Worm (Caenorhabditis elegans) whole organism, late embryonic: ENCODE results near the gene Y62E10A.20.

ENCODE experiments used
- C08G9.2 ChIP-seq: sonication (generic microtip); optimal IDR thresholded peaks from 2 replicates; lab custom pipeline; 2016; ENCODE audit warnings: mild to moderate bottlenecking, missing genetic modification characterization, moderate library complexity, missing compliant biosample characterization
- F13H6.1 ChIP-seq: sonication (generic microtip); optimal IDR thresholded peaks from 2 replicates; lab custom pipeline; 2016; ENCODE audit warnings: missing genetic modification characterization, missing compliant biosample characterization
- K02D7.2 ChIP-seq: sonication (generic microtip); optimal IDR thresholded peaks from 2 replicates; lab custom pipeline; 2017; ENCODE audit warnings: mild to moderate bottlenecking, missing genetic modification characterization, missing compliant biosample characterization
- K09A11.1 ChIP-seq: sonication (generic microtip); optimal IDR thresholded peaks from 2 replicates; lab custom pipeline; 2017; ENCODE audit warnings: antibody characterized with exemption, mild to moderate bottlenecking, missing genetic modification characterization, missing compliant biosample characterization; ENCODE audit not compliant: insufficient read depth
- ceh-14 ChIP-seq: sonication (generic microtip); optimal IDR thresholded peaks from 2 replicates; lab custom pipeline; 2016; ENCODE audit warnings: missing genotype, missing genetic modification characterization, missing compliant biosample characterization
- ceh-19 ChIP-seq: fragments of 200-800 bp; sonication (Bioruptor generic); optimal IDR thresholded peaks from 2 replicates; lab custom pipeline; 2018; ENCODE audit warnings: mild to moderate bottlenecking, missing genetic modification characterization, missing compliant biosample characterization
- ceh-2 ChIP-seq: sonication (generic microtip); optimal IDR thresholded peaks from 2 replicates; lab custom pipeline; 2016; ENCODE audit warnings: missing genotype, missing genetic modification characterization, missing compliant biosample characterization
- ceh-34 ChIP-seq: sonication (generic microtip); optimal IDR thresholded peaks from 2 replicates; lab custom pipeline; 2016; ENCODE audit warnings: mild to moderate bottlenecking, missing genetic modification characterization, missing compliant biosample characterization
- ceh-45 ChIP-seq: fragments of 200-800 bp; sonication (Bioruptor generic); IDR thresholded peaks from 2 replicates; pipeline ENCODE4 v1.3.6; 2022; ENCODE audit warnings: missing genetic modification reagents, missing genetic modification characterization, missing compliant biosample characterization
- ceh-48 ChIP-seq: sonication (generic microtip); optimal IDR thresholded peaks from 2 replicates; lab custom pipeline; 2016; ENCODE audit warnings: missing genetic modification characterization, inconsistent platforms, missing compliant biosample characterization
- ceh-6 ChIP-seq: fragments of 200-800 bp; sonication (Bioruptor generic); optimal IDR thresholded peaks from 2 replicates; lab custom pipeline; 2018; ENCODE audit warnings: mild to moderate bottlenecking, missing genetic modification characterization, missing compliant biosample characterization
- dve-1 ChIP-seq: sonication (generic microtip); optimal IDR thresholded peaks from 2 replicates; lab custom pipeline; 2017; ENCODE audit warnings: antibody characterized with exemption, mild to moderate bottlenecking, missing genetic modification characterization, missing compliant biosample characterization
- elt-2 ChIP-seq: sonication (generic microtip); optimal IDR thresholded peaks from 2 replicates; lab custom pipeline; 2016; ENCODE audit warnings: missing genetic modification reagents, missing genetic modification characterization, missing compliant biosample characterization
- eyg-1 ChIP-seq: sonication (generic microtip); optimal IDR thresholded peaks from 2 replicates; lab custom pipeline; 2016; ENCODE audit warnings: missing genotype, missing genetic modification characterization, missing compliant biosample characterization
- fkh-6 ChIP-seq: sonication (generic microtip); optimal IDR thresholded peaks from 2 replicates; lab custom pipeline; 2016; ENCODE audit warnings: missing genetic modification characterization, missing compliant biosample characterization
- gmeb-2 ChIP-seq: sonication (generic microtip); optimal IDR thresholded peaks from 2 replicates; lab custom pipeline; 2016; ENCODE audit warnings: missing genetic modification characterization, inconsistent platforms, missing compliant biosample characterization
- hlh-13 ChIP-seq: fragments of 200-800 bp; sonication (Bioruptor generic); optimal IDR thresholded peaks from 2 replicates; lab custom pipeline; 2018; ENCODE audit warnings: mild to moderate bottlenecking, missing genetic modification characterization, missing compliant biosample characterization
- hlh-15 ChIP-seq: sonication (generic microtip); optimal IDR thresholded peaks from 2 replicates; lab custom pipeline; 2016; ENCODE audit warnings: missing genetic modification characterization, missing compliant biosample characterization
- hlh-30 ChIP-seq: sonication (generic microtip); optimal IDR thresholded peaks from 2 replicates; lab custom pipeline; 2017; ENCODE audit warnings: antibody characterized with exemption, missing genetic modification characterization, missing compliant biosample characterization; ENCODE audit not compliant: insufficient read depth
- lim-6 ChIP-seq: sonication (generic microtip); optimal IDR thresholded peaks from 2 replicates; lab custom pipeline; 2016; ENCODE audit warnings: missing genetic modification characterization, missing compliant biosample characterization
- lin-11 ChIP-seq: fragments of 200-800 bp; sonication (Bioruptor generic); optimal IDR thresholded peaks from 2 replicates; lab custom pipeline; 2018; ENCODE audit warnings: mild to moderate bottlenecking, missing genetic modification characterization, missing compliant biosample characterization
- madf-2 ChIP-seq: sonication (generic microtip); optimal IDR thresholded peaks from 2 replicates; lab custom pipeline; 2017; ENCODE audit warnings: missing genetic modification characterization, missing compliant biosample characterization
- mec-3 ChIP-seq: sonication (generic microtip); optimal IDR thresholded peaks from 2 replicates; lab custom pipeline; 2016; ENCODE audit warnings: borderline replicate concordance, missing genetic modification characterization, missing compliant biosample characterization
- nfya-1 ChIP-seq: sonication (generic microtip); optimal IDR thresholded peaks from 2 replicates; lab custom pipeline; 2017; ENCODE audit warnings: missing genetic modification characterization, mild to moderate bottlenecking, missing compliant biosample characterization, antibody characterized with exemption, moderate library complexity
- nhr-11 ChIP-seq: fragments of 150-350 bp; optimal IDR thresholded peaks from 2 replicates; lab custom pipeline; 2014; ENCODE audit warnings: missing biosample characterization, missing genetic modification characterization
- odd-2 ChIP-seq: sonication (generic microtip); optimal IDR thresholded peaks from 2 replicates; lab custom pipeline; 2017; ENCODE audit warnings: antibody characterized with exemption, mild to moderate bottlenecking, missing genetic modification characterization, missing compliant biosample characterization
- pax-1 ChIP-seq: fragments of 150-350 bp; optimal IDR thresholded peaks from 2 replicates; lab custom pipeline; 2014; ENCODE audit warnings: missing biosample characterization, missing genetic modification characterization
- sdc-2 ChIP-seq: sonication (generic microtip); optimal IDR thresholded peaks from 2 replicates; lab custom pipeline; 2016; ENCODE audit warnings: missing genotype, missing genetic modification characterization, missing compliant biosample characterization
- sox-4 ChIP-seq: sonication (generic microtip); optimal IDR thresholded peaks from 2 replicates; lab custom pipeline; 2017; ENCODE audit warnings: mild to moderate bottlenecking, missing genetic modification characterization, inconsistent platforms, missing compliant biosample characterization
- syd-9 ChIP-seq: sonication (generic microtip); optimal IDR thresholded peaks from 2 replicates; lab custom pipeline; 2016; ENCODE audit warnings: mild to moderate bottlenecking, missing genetic modification characterization, moderate library complexity, missing compliant biosample characterization
- tbx-2 ChIP-seq: sonication (generic microtip); optimal IDR thresholded peaks from 2 replicates; lab custom pipeline; 2016; ENCODE audit warnings: missing genetic modification characterization, missing compliant biosample characterization
- ttx-3 ChIP-seq: sonication (generic microtip); optimal IDR thresholded peaks from 2 replicates; lab custom pipeline; 2016; ENCODE audit warnings: missing genetic modification reagents, missing genetic modification characterization, missing compliant biosample characterization
- unc-3 ChIP-seq, 2 experiments: fragments of 200-800 bp in 1 of 2; sonication (Bioruptor generic) in 1 of 2; sonication (generic microtip) in 1 of 2; conservative IDR thresholded peaks in 1 of 2; optimal IDR thresholded peaks in 1 of 2; 2 replicates each; pipeline versions ENCODE4 v1.3.6 to Lab custom; 2016 to 2022; ENCODE audit warnings: missing compliant biosample characterization in 2 of 2, missing genetic modification characterization in 2 of 2, missing genetic modification reagents in 1 of 2
- unc-42 ChIP-seq: sonication (generic microtip); optimal IDR thresholded peaks from 2 replicates; lab custom pipeline; 2016; ENCODE audit warnings: missing genotype, missing genetic modification characterization, missing compliant biosample characterization
- unc-55 ChIP-seq: sonication (generic microtip); optimal IDR thresholded peaks from 2 replicates; lab custom pipeline; 2017; ENCODE audit warnings: missing biosample characterization, missing genetic modification reagents, missing genetic modification characterization
- unc-86 ChIP-seq: sonication (generic microtip); optimal IDR thresholded peaks from 2 replicates; lab custom pipeline; 2016; ENCODE audit warnings: missing genetic modification characterization, missing compliant biosample characterization
- ztf-16 ChIP-seq: sonication (generic microtip); optimal IDR thresholded peaks from 2 replicates; lab custom pipeline; 2017; ENCODE audit warnings: missing genetic modification characterization, missing compliant biosample characterization

The Y62E10A.20 gene

ce11 chrIV:13364869-13365268, 21.0 kb downstream of the Y62E10A.20 start, which contains the start of gene srsx-25:
Gene srsx-25, plus strand, starts transcription at chrIV:13365169.
- TF ChIP-seq unc-42 (tag; lab: Kevin White, UChicago): no peak
- TF ChIP-seq madf-2 (tag; lab: Kevin White, UChicago): no peak
- no peak for TF ChIP-seq sox-4 (tag; lab: Kevin White, UChicago)
- TF ChIP-seq ceh-2: no peak
- no peak for TF ChIP-seq hlh-30 (tag; lab: Kevin White, UChicago)
- no peak for TF ChIP-seq eyg-1 (tag; lab: Kevin White, UChicago)
- TF ChIP-seq C08G9.2 (tag; lab: Kevin White, UChicago): no peak
- no peak for TF ChIP-seq odd-2
- TF ChIP-seq hlh-15 (tag; lab: Kevin White, UChicago): no peak
- TF ChIP-seq ceh-48: no peak
- TF ChIP-seq K09A11.1 (tag; lab: Kevin White, UChicago): no peak
- no peak for TF ChIP-seq unc-55 (GFP tag; lab: Kevin White, UChicago)
- TF ChIP-seq ztf-16 (tag; lab: Kevin White, UChicago): no peak
- no peak for TF ChIP-seq lin-11
- no peak for TF ChIP-seq fkh-6 (tag; lab: Kevin White, UChicago)
- no peak for TF ChIP-seq ceh-14 (tag; lab: Kevin White, UChicago)
- no peak for TF ChIP-seq sdc-2 (tag; lab: Kevin White, UChicago)
- TF ChIP-seq lim-6 (tag; lab: Kevin White, UChicago): no peak
- TF ChIP-seq ceh-34 (tag; lab: Kevin White, UChicago): no peak
- no peak for TF ChIP-seq mec-3

ce11 chrIV:13360144-13360543, 25.7 kb downstream of the Y62E10A.20 start, which contains the start of gene Y62E10A.3:
Gene Y62E10A.3, minus strand, starts transcription at chrIV:13360244.
- no peak for TF ChIP-seq F13H6.1 (tag; lab: Kevin White, UChicago)
- no peak for TF ChIP-seq dve-1 (tag; lab: Kevin White, UChicago)
- TF ChIP-seq hlh-15 (tag; lab: Kevin White, UChicago): no peak
- TF ChIP-seq nfya-1 (tag; lab: Kevin White, UChicago): no peak
- no peak for TF ChIP-seq gmeb-2 (tag; lab: Kevin White, UChicago)
- no peak for TF ChIP-seq tbx-2 (tag; lab: Kevin White, UChicago)
- no peak for TF ChIP-seq unc-3 (GFP tag; conservative IDR thresholded peaks at IDR 0.05; lab: Robert Waterston, UW)
- TF ChIP-seq unc-3 (tag; optimal IDR thresholded peaks at IDR 0.05; lab: Kevin White, UChicago): no peak
- no peak for TF ChIP-seq ceh-6 (GFP tag; lab: Kevin White, UChicago)
- no peak for TF ChIP-seq lin-11
- no peak for TF ChIP-seq ceh-19 (GFP tag; lab: Kevin White, UChicago)
- TF ChIP-seq K02D7.2 (tag; lab: Kevin White, UChicago): no peak

- TF ChIP-seq ceh-48: no peak
- TF ChIP-seq ttx-3 (tag; lab: Kevin White, UChicago): no peak
- TF ChIP-seq pax-1 (tag; lab: Kevin White, UChicago): no peak
- TF ChIP-seq hlh-13 (GFP tag; lab: Kevin White, UChicago): no peak
- TF ChIP-seq unc-86 (tag; lab: Kevin White, UChicago): no peak
- TF ChIP-seq syd-9 (tag; lab: Kevin White, UChicago): no peak
- no peak for TF ChIP-seq ceh-6 (GFP tag; lab: Kevin White, UChicago)
- TF ChIP-seq elt-2 (tag; lab: Kevin White, UChicago): no peak
- TF ChIP-seq nhr-11 (tag; lab: Kevin White, UChicago): no peak
- TF ChIP-seq fkh-6 (tag; lab: Kevin White, UChicago): no peak
- TF ChIP-seq ceh-45 (GFP tag; lab: Robert Waterston, UW): no peak
These were observed 27.4 kb downstream of the Y62E10A.20 start, which contains the start of gene W02A2.8 for ce11 chrIV:13358488-13358887. Gene W02A2.8, minus strand, starts transcription at chrIV:13358588.
